Worm (Caenorhabditis elegans) whole organism, early embryonic: ENCODE results near the gene srx-12.

Experiments
- B0310.2 ChIP-seq: sonication (generic microtip); optimal IDR thresholded peaks from 2 replicates; lab custom pipeline; 2016; ENCODE audit warnings: mild to moderate bottlenecking, missing genetic modification characterization, missing compliant biosample characterization
- F13C5.2 ChIP-seq: sonication (generic microtip); optimal IDR thresholded peaks from 2 replicates; lab custom pipeline; 2017; ENCODE audit warnings: mild to moderate bottlenecking, missing genetic modification characterization, inconsistent platforms, missing compliant biosample characterization
- aly-1 ChIP-seq: sonication (generic microtip); optimal IDR thresholded peaks from 2 replicates; lab custom pipeline; 2016; ENCODE audit warnings: missing genetic modification characterization, missing compliant biosample characterization
- ama-1 ChIP-seq: fragments of 150-350 bp; optimal IDR thresholded peaks from 2 replicates; lab custom pipeline; 2014
- ceh-13 ChIP-seq: fragments of 200-800 bp; sonication (Bioruptor generic); optimal IDR thresholded peaks from 2 replicates; lab custom pipeline; 2018; ENCODE audit warnings: mild to moderate bottlenecking, missing genetic modification characterization, missing compliant biosample characterization
- ceh-36 ChIP-seq: sonication (generic microtip); optimal IDR thresholded peaks from 2 replicates; lab custom pipeline; 2016; ENCODE audit warnings: missing genetic modification characterization, inconsistent platforms, missing compliant biosample characterization
- ets-7 ChIP-seq: sonication (generic microtip); optimal IDR thresholded peaks from 2 replicates; lab custom pipeline; 2016; ENCODE audit warnings: missing genotype, missing genetic modification characterization, missing compliant biosample characterization
- flt-1 ChIP-seq: fragments of 200-800 bp; sonication (Bioruptor generic); IDR thresholded peaks from 2 replicates; pipeline ENCODE4 v1.3.6; 2022; ENCODE audit warnings: missing genetic modification characterization, missing compliant biosample characterization
- hmbx-1 ChIP-seq: sonication (generic microtip); optimal IDR thresholded peaks from 2 replicates; lab custom pipeline; 2016; ENCODE audit warnings: mild to moderate bottlenecking, missing genetic modification characterization, missing compliant biosample characterization
- pes-1 ChIP-seq: fragments of 200-800 bp; sonication (Bioruptor generic); IDR thresholded peaks from 2 replicates; pipeline ENCODE4 v1.3.6; 2022; ENCODE audit warnings: missing genetic modification reagents, missing genetic modification characterization, missing compliant biosample characterization
- tbx-37 ChIP-seq: fragments of 200-800 bp; sonication (Bioruptor generic); conservative IDR thresholded peaks from 2 replicates; pipeline ENCODE4 v1.3.6; 2022; ENCODE audit warnings: missing genetic modification reagents, missing genetic modification characterization, missing compliant biosample characterization
- tra-4 ChIP-seq: sonication (generic microtip); optimal IDR thresholded peaks from 2 replicates; lab custom pipeline; 2017; ENCODE audit warnings: missing genetic modification characterization, missing compliant biosample characterization

DNA sequence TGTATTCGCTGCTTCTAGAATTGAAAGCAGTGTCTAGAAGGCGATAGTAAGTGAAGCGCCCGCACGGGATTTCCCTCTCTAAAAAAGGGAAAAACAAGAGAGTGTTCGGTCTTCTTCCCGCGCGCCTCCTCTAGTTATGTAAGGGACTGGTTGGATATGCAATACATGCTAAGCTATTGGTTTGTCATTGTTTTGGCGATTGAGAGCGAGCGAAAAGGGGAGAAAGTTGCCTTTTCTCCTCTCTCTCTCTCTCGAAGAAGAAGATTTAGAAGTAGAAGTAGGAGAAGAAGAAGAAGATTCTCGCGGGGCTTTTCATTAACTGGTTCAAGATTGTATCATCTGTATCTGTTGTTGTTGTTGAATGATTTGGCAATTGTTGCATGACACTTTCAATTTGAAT is 28.3 kb downstream of the srx-12 start:
- TF ChIP-seq tra-4 = no peak
- TF ChIP-seq ets-7 (tag; lab: Kevin White, UChicago) = no peak
- TF ChIP-seq ama-1 (lab: Kevin White, UChicago) = no peak
- TF ChIP-seq F13C5.2 (tag; lab: Kevin White, UChicago) = no peak
- no peak for TF ChIP-seq ceh-36 (tag; lab: Kevin White, UChicago)
- no peak for TF ChIP-seq pes-1
- TF ChIP-seq hmbx-1 (tag; lab: Kevin White, UChicago) = no peak
- no peak for TF ChIP-seq tbx-37 (GFP tag; lab: Robert Waterston, UW)
- no peak for TF ChIP-seq B0310.2 (tag; lab: Kevin White, UChicago)
- TF ChIP-seq aly-1 = no peak
- TF ChIP-seq ceh-13 (GFP tag; lab: Kevin White, UChicago) = no peak
- no peak for TF ChIP-seq flt-1 (GFP tag; lab: Robert Waterston, UW)
